Fruit fly (Drosophila melanogaster) whole organism, embryonic: Measurements from ENCODE around the gene CG18265.

ENCODE experiments used
- Aef1 ChIP-seq: fragments of 200-800 bp; sonication (Bioruptor generic); IDR thresholded peaks from 3 replicates; pipeline ENCODE4 v1.3.6; 2022; ENCODE audit warnings: missing biosample characterization, missing genetic modification characterization
- CG10321 ChIP-seq: fragments of 200-800 bp; sonication (Bioruptor generic); IDR thresholded peaks from 2 replicates; pipeline ENCODE4 v1.3.6; 2022; ENCODE audit warnings: missing biosample characterization, missing genetic modification characterization
- CG10431 ChIP-seq: fragments of 200-800 bp; sonication (Bioruptor generic); optimal IDR thresholded peaks from 3 replicates; lab custom pipeline; 2018; ENCODE audit warnings: missing biosample characterization, mild to moderate bottlenecking, missing genetic modification characterization
- CG11085 ChIP-seq: fragments of 200-800 bp; sonication (Bioruptor generic); IDR thresholded peaks from 2 replicates; pipeline ENCODE4 v1.3.6; 2022; ENCODE audit warnings: missing biosample characterization, missing genetic modification characterization
- CG11093 ChIP-seq: fragments of 200-800 bp; sonication (Bioruptor generic); IDR thresholded peaks from 3 replicates; pipeline ENCODE4 v1.3.6; 2022; ENCODE audit warnings: missing biosample characterization, missing genetic modification characterization
- CG11398 ChIP-seq: fragments of 200-800 bp; sonication (Bioruptor generic); optimal IDR thresholded peaks from 2 replicates; lab custom pipeline; 2016; ENCODE audit warnings: missing biosample characterization, missing genetic modification characterization
- CG13894 ChIP-seq: fragments of 200-800 bp; sonication (Bioruptor generic); optimal IDR thresholded peaks from 3 replicates; lab custom pipeline; 2018; ENCODE audit warnings: missing biosample characterization, mild to moderate bottlenecking, missing genetic modification characterization, moderate library complexity
- CG14014 ChIP-seq: fragments of 200-800 bp; sonication (Bioruptor generic); IDR thresholded peaks from 2 replicates; pipeline ENCODE4 v1.3.6; 2022; ENCODE audit warnings: missing biosample characterization, missing genetic modification characterization
- CG14441 ChIP-seq: fragments of 200-800 bp; sonication (Bioruptor generic); IDR thresholded peaks from 2 replicates; pipeline ENCODE4 v1.3.6; 2022; ENCODE audit warnings: missing biosample characterization, missing genetic modification characterization
- CG15269 ChIP-seq: fragments of 200-800 bp; sonication (Bioruptor generic); optimal IDR thresholded peaks from 2 replicates; lab custom pipeline; 2018; ENCODE audit warnings: missing biosample characterization, mild to moderate bottlenecking, missing genetic modification characterization, moderate library complexity
- CG16815 ChIP-seq: fragments of 200-800 bp; sonication (Bioruptor generic); optimal IDR thresholded peaks from 3 replicates; lab custom pipeline; 2017; ENCODE audit warnings: missing biosample characterization, mild to moderate bottlenecking, missing genetic modification characterization
- CG4328 ChIP-seq: fragments of 200-800 bp; sonication (Bioruptor generic); optimal IDR thresholded peaks from 3 replicates; lab custom pipeline; 2017; ENCODE audit warnings: missing biosample characterization, missing genetic modification reagents, missing genetic modification characterization
- CG4730 ChIP-seq: fragments of 200-800 bp; sonication (Bioruptor generic); IDR thresholded peaks from 2 replicates; pipeline ENCODE4 v1.3.6; 2022; ENCODE audit warnings: missing biosample characterization, missing genetic modification characterization
- CG4820 ChIP-seq: fragments of 200-800 bp; sonication (Bioruptor generic); optimal IDR thresholded peaks from 3 replicates; lab custom pipeline; 2016; ENCODE audit warnings: missing biosample characterization, missing genetic modification characterization
- CG4854 ChIP-seq: fragments of 200-800 bp; sonication (Bioruptor generic); optimal IDR thresholded peaks from 2 replicates; lab custom pipeline; 2016; ENCODE audit warnings: missing biosample characterization, missing genetic modification characterization, inconsistent platforms
- CG6689 ChIP-seq: fragments of 200-800 bp; sonication (Bioruptor generic); IDR thresholded peaks from 2 replicates; pipeline ENCODE4 v1.3.6; 2022; ENCODE audit warnings: missing biosample characterization, missing genetic modification characterization
- CG6765 ChIP-seq: fragments of 200-800 bp; sonication (Bioruptor generic); optimal IDR thresholded peaks from 3 replicates; lab custom pipeline; 2017; ENCODE audit warnings: missing biosample characterization, mild to moderate bottlenecking, missing genetic modification characterization
- CG6813 ChIP-seq: fragments of 200-800 bp; sonication (Bioruptor generic); optimal IDR thresholded peaks from 2 replicates; lab custom pipeline; 2017; ENCODE audit warnings: missing biosample characterization, missing genetic modification characterization, mild to moderate bottlenecking, moderate library complexity, missing genetic modification reagents
- CG8924 ChIP-seq: fragments of 200-800 bp; optimal IDR thresholded peaks from 3 replicates; lab custom pipeline; 2019; ENCODE audit warnings: missing biosample characterization, mild to moderate bottlenecking, missing genetic modification characterization, moderate library complexity
- D19A ChIP-seq: fragments of 200-800 bp; optimal IDR thresholded peaks from 3 replicates; lab custom pipeline; 2019; ENCODE audit warnings: missing biosample characterization, mild to moderate bottlenecking, missing genetic modification characterization, moderate library complexity
- Doc2 ChIP-seq: fragments of 200-800 bp; sonication (Bioruptor generic); IDR thresholded peaks from 2 replicates; pipeline ENCODE4 v1.3.6; 2022; ENCODE audit warnings: missing biosample characterization, missing genetic modification characterization
- Drgx ChIP-seq: fragments of 200-800 bp; sonication (Bioruptor generic); IDR thresholded peaks from 2 replicates; pipeline ENCODE4 v1.3.6; 2022; ENCODE audit warnings: missing biosample characterization, missing genetic modification characterization
- Ets65A ChIP-seq: fragments of 200-800 bp; sonication (Bioruptor generic); peaks from one replicate; lab custom pipeline; 2016; ENCODE audit warnings: missing biosample characterization, missing genetic modification characterization
- Hr39 ChIP-seq: fragments of >200 bp; optimal IDR thresholded peaks from 2 replicates; lab custom pipeline; 2017
- Kr ChIP-seq: fragments of 200-800 bp; sonication (Bioruptor generic); optimal IDR thresholded peaks from 2 replicates; lab custom pipeline; 2017; ENCODE audit warnings: missing biosample characterization, mild to moderate bottlenecking, missing genetic modification characterization
- Lim3 ChIP-seq: fragments of 200-800 bp; sonication (Bioruptor generic); IDR thresholded peaks from 2 replicates; pipeline ENCODE4 v1.3.6; 2022; ENCODE audit warnings: missing biosample characterization, missing genetic modification characterization
- Mrtf ChIP-seq: fragments of 200-800 bp; sonication (Bioruptor generic); IDR thresholded peaks from 3 replicates; pipeline ENCODE4 v1.3.6; 2022; ENCODE audit warnings: missing biosample characterization, missing genetic modification characterization
- Sox100B ChIP-seq: fragments of 200-800 bp; sonication (Bioruptor generic); optimal IDR thresholded peaks from 3 replicates; lab custom pipeline; 2018; ENCODE audit warnings: missing biosample characterization, mild to moderate bottlenecking, missing genetic modification characterization
- Sry-δ ChIP-seq: fragments of 200-800 bp; sonication (Bioruptor generic); optimal IDR thresholded peaks from 2 replicates; lab custom pipeline; 2016; ENCODE audit warnings: missing biosample characterization, missing genetic modification characterization
- Ssrp ChIP-seq: fragments of 200-800 bp; sonication (Bioruptor generic); optimal IDR thresholded peaks from 2 replicates; lab custom pipeline; 2018; ENCODE audit warnings: missing biosample characterization, mild to moderate bottlenecking, missing genetic modification characterization, moderate library complexity
- ab ChIP-seq: fragments of 200-800 bp; sonication (Bioruptor generic); optimal IDR thresholded peaks from 2 replicates; lab custom pipeline; 2016; ENCODE audit warnings: missing biosample characterization, missing genetic modification characterization
- al ChIP-seq: fragments of 200-800 bp; sonication (Bioruptor generic); IDR thresholded peaks from 2 replicates; pipeline ENCODE4 v1.3.6; 2022; ENCODE audit warnings: missing biosample characterization, missing genetic modification characterization
- chif ChIP-seq, 2 experiments: fragments of 200-800 bp; sonication (Bioruptor generic); optimal IDR thresholded peaks; 3 replicates each; lab custom pipeline; 2016; ENCODE audit warnings: missing biosample characterization in 2 of 2, missing genetic modification characterization in 2 of 2
- croc ChIP-seq: fragments of 200-800 bp; sonication (Bioruptor generic); conservative IDR thresholded peaks from 3 replicates; pipeline ENCODE4 v1.3.6; 2022; ENCODE audit warnings: missing biosample characterization, missing genetic modification characterization
- dati ChIP-seq: fragments of 200-800 bp; sonication (Bioruptor generic); IDR thresholded peaks from 2 replicates; pipeline ENCODE4 v1.3.6; 2022; ENCODE audit warnings: missing biosample characterization, missing genetic modification characterization
- dimm ChIP-seq: fragments of 200-800 bp; sonication (Bioruptor generic); IDR thresholded peaks from 2 replicates; pipeline ENCODE4 v1.3.6; 2022; ENCODE audit warnings: missing biosample characterization, missing genetic modification characterization
- dysf ChIP-seq: fragments of 200-800 bp; sonication (Bioruptor generic); IDR thresholded peaks from 3 replicates; pipeline ENCODE4 v1.3.6; 2022; ENCODE audit warnings: missing biosample characterization, missing genetic modification characterization
- esg ChIP-seq: fragments of 200-800 bp; sonication (Bioruptor generic); conservative IDR thresholded peaks from 2 replicates; pipeline ENCODE4 v1.3.6; 2022; ENCODE audit warnings: missing biosample characterization, missing genetic modification characterization
- exex ChIP-seq: fragments of 200-800 bp; sonication (Bioruptor generic); optimal IDR thresholded peaks from 4 replicates; lab custom pipeline; 2018; ENCODE audit warnings: missing biosample characterization, mild to moderate bottlenecking, missing genetic modification characterization, moderate library complexity
- fd102C ChIP-seq: fragments of 200-800 bp; sonication (Bioruptor generic); optimal IDR thresholded peaks from 2 replicates; lab custom pipeline; 2018; ENCODE audit warnings: missing biosample characterization, mild to moderate bottlenecking, missing genetic modification characterization, moderate library complexity
- gcm ChIP-seq: fragments of 200-800 bp; sonication (Bioruptor generic); optimal IDR thresholded peaks from 2 replicates; lab custom pipeline; 2019; ENCODE audit warnings: missing biosample characterization, mild to moderate bottlenecking, missing genetic modification characterization, moderate library complexity
- lab ChIP-seq: fragments of 200-800 bp; sonication (Bioruptor generic); optimal IDR thresholded peaks from 3 replicates; lab custom pipeline; 2017; ENCODE audit warnings: missing biosample characterization, missing genetic modification characterization, mild to moderate bottlenecking, moderate library complexity, missing genetic modification reagents
- maf-S ChIP-seq: fragments of 200-800 bp; sonication (Bioruptor generic); optimal IDR thresholded peaks from 2 replicates; lab custom pipeline; 2016; ENCODE audit warnings: missing biosample characterization, missing genetic modification characterization
- nau ChIP-seq: fragments of 200-800 bp; sonication (Bioruptor generic); optimal IDR thresholded peaks from 3 replicates; lab custom pipeline; 2017; ENCODE audit warnings: missing biosample characterization, mild to moderate bottlenecking, missing genetic modification characterization, missing genetic modification reagents
- org-1 ChIP-seq: fragments of 200-800 bp; sonication (Bioruptor generic); optimal IDR thresholded peaks from 2 replicates; lab custom pipeline; 2017; ENCODE audit warnings: missing biosample characterization, missing genetic modification characterization
- pros ChIP-seq: fragments of 200-800 bp; sonication (Bioruptor generic); optimal IDR thresholded peaks from 3 replicates; lab custom pipeline; 2019; ENCODE audit warnings: missing biosample characterization, mild to moderate bottlenecking, missing genetic modification characterization, moderate library complexity
- tll ChIP-seq, 2 experiments: fragments of 200-800 bp in 1 of 2; fragments of >200 bp in 1 of 2; sonication (Bioruptor generic) in 1 of 2; optimal IDR thresholded peaks; 2 replicates each; lab custom pipeline; 2017 to 2019; ENCODE audit warnings: missing biosample characterization in 2 of 2, missing genetic modification characterization in 2 of 2, mild to moderate bottlenecking in 1 of 2, moderate library complexity in 1 of 2
- zen ChIP-seq: fragments of 200-800 bp; sonication (Bioruptor generic); optimal IDR thresholded peaks from 3 replicates; lab custom pipeline; 2018; ENCODE audit warnings: missing biosample characterization, mild to moderate bottlenecking, missing genetic modification characterization, moderate library complexity

The CG18265 gene

dm6 chr3L:17415967-17416749, 23.0 kb upstream of the CG18265 start (continued):
- TF ChIP-seq CG4820 (GFP tag; lab: Kevin White, UChicago): peak; percentile 49
- TF ChIP-seq CG11093 (GFP tag; lab: Robert Waterston, UW): no peak
- TF ChIP-seq fd102C (GFP tag; lab: Kevin White, UChicago): peak; percentile 96
- 0 out of 3 replicates have a peak, but pooled peaks have one; percentile 9 for TF ChIP-seq Mrtf (GFP tag; lab: Robert Waterston, UW)
- no peak for TF ChIP-seq dimm (GFP tag; lab: Robert Waterston, UW)
- no peak for TF ChIP-seq CG6813 (GFP tag; lab: Kevin White, UChicago)
- no peak for TF ChIP-seq esg
- TF ChIP-seq Doc2 (GFP tag; lab: Robert Waterston, UW): no peak
- TF ChIP-seq CG10431 (GFP tag; lab: Kevin White, UChicago): no peak
- no peak for TF ChIP-seq CG11085 (GFP tag; lab: Robert Waterston, UW)
- no peak for TF ChIP-seq exex (tag; lab: Kevin White, UChicago)
- TF ChIP-seq CG8924 (tag; lab: Kevin White, UChicago): peak; percentile 78
- TF ChIP-seq Sry-δ (GFP tag; lab: Kevin White, UChicago): no peak

- TF ChIP-seq dysf (GFP tag; lab: Robert Waterston, UW) (no peak), gcm (GFP tag; lab: Kevin White, UChicago) (no peak), CG14441 (GFP tag; lab: Robert Waterston, UW) (no peak), CG16815 (no peak), dati (GFP tag; lab: Robert Waterston, UW) (no peak), nau (GFP tag; lab: Kevin White, UChicago) (no peak), lab (GFP tag; lab: Kevin White, UChicago) (peak; percentile 1), CG15269 (tag; lab: Kevin White, UChicago) (no peak), CG4854 (GFP tag; lab: Kevin White, UChicago) (no peak), Hr39 (lab: Kevin White, UChicago) (no peak), CG14014 (GFP tag; lab: Robert Waterston, UW) (peak; percentile 9; the same call in 1 of the 2 replicates), pros (GFP tag; lab: Kevin White, UChicago) (no peak), al (no peak), CG13894 (tag; lab: Kevin White, UChicago) (no peak), CG11398 (GFP tag; lab: Kevin White, UChicago) (no peak), chif (GFP tag; optimal IDR thresholded peaks at IDR 0.05; lab: Kevin White, UChicago) (no peak), CG4730 (GFP tag; lab: Robert Waterston, UW) (no peak), Ssrp (no peak), maf-S (GFP tag; lab: Kevin White, UChicago) (no peak), Sox100B (GFP tag; lab: Kevin White, UChicago) (no peak), Kr (GFP tag; lab: Kevin White, UChicago) (no peak), CG4328 (GFP tag; lab: Kevin White, UChicago) (no peak), CG10321 (GFP tag; lab: Robert Waterston, UW) (no peak), D19A (no peak), CG6765 (no peak), ab (GFP tag; lab: Kevin White, UChicago) (no peak), Ets65A (GFP tag; lab: Kevin White, UChicago) (no peak), CG6689 (GFP tag; lab: Robert Waterston, UW) (no peak), org-1 (GFP tag; lab: Kevin White, UChicago) (peak; percentile 11), Aef1 (no peak), CG6813 (GFP tag; lab: Kevin White, UChicago) (peak; percentile 41), Drgx (GFP tag; lab: Robert Waterston, UW) (0 out of 2 replicates have a peak, but pooled peaks have one; percentile 32), croc (no peak), Lim3 (GFP tag; lab: Robert Waterston, UW) (no peak), Sry-δ (GFP tag; lab: Kevin White, UChicago) (no peak), tll (GFP tag; optimal IDR thresholded peaks at IDR 0.05; lab: Kevin White, UChicago) (peak in 1 of 2 experiments; percentile 61), zen (peak; percentile 46)
These were observed 20.0 kb upstream of the CG18265 start for dm6 chr3L:17419103-17419741.
